Worm (Caenorhabditis elegans): ENCODE results near the gene ida-1.
A peak's percentile ranks its signal among the peaks of the same experiment; 100 is the strongest.

The ida-1 gene

ce11 chrIII:5706077-5706627 lies 49.2 kb upstream of the ida-1 start, which contains the start of gene rpl-23 (continued):
- peak; percentile 74 for TF ChIP-seq irx-1 (tag; optimal IDR thresholded peaks at IDR 0.05)

- no peak for TF ChIP-seq hpl-2 (GFP tag; optimal IDR thresholded peaks at IDR 0.05)
- TF ChIP-seq grh-1 (GFP tag; IDR thresholded peaks at IDR 0.05), result no peak
- TF ChIP-seq nhr-77 (tag; optimal IDR thresholded peaks at IDR 0.05), result no peak
- no peak for TF ChIP-seq C04F5.9 (tag; optimal IDR thresholded peaks at IDR 0.05)
- TF ChIP-seq irx-1 (tag; optimal IDR thresholded peaks at IDR 0.05), result no peak
- TF ChIP-seq blmp-1 (tag; optimal IDR thresholded peaks at IDR 0.05), result no peak
- peak; percentile 99 for TF ChIP-seq alr-1 (tag; optimal IDR thresholded peaks at IDR 0.05; ENCODE audit: borderline replicate concordance)
Observed at ce11 chrIII:5707546-5707945, 47.8 kb upstream of the ida-1 start.

- TF ChIP-seq Y116A8C.19 (tag; optimal IDR thresholded peaks at IDR 0.05; ENCODE audit: borderline replicate concordance) (no peak), dpl-1 (GFP tag; optimal IDR thresholded peaks at IDR 0.05) (no peak), tbx-2 (tag; optimal IDR thresholded peaks at IDR 0.05) (no peak), nhr-71 (tag; optimal IDR thresholded peaks at IDR 0.05) (peak; percentile 25), dsc-1 (tag; optimal IDR thresholded peaks at IDR 0.05) (peak; percentile 37), sptf-1 (tag; optimal IDR thresholded peaks at IDR 0.05) (no peak), isw-1 (GFP tag; IDR thresholded peaks at IDR 0.05) (no peak), zag-1 (tag; optimal IDR thresholded peaks at IDR 0.05) (no peak), ceh-90 (tag; optimal IDR thresholded peaks at IDR 0.05) (no peak), unc-30 (tag; optimal IDR thresholded peaks at IDR 0.05) (no peak), aly-2 (tag; optimal IDR thresholded peaks at IDR 0.05) (no peak), unc-86 (tag; optimal IDR thresholded peaks at IDR 0.05) (no peak), rnt-1 (tag; optimal IDR thresholded peaks at IDR 0.05) (peak; percentile 50), hlh-17 (GFP tag; optimal IDR thresholded peaks at IDR 0.05; ENCODE audit: borderline replicate concordance) (no peak), C34B4.2 (tag; optimal IDR thresholded peaks at IDR 0.05) (no peak), lsy-2 (tag; optimal IDR thresholded peaks at IDR 0.05) (peak in 1 of 2 experiments; percentile 19), lir-3 (tag; optimal IDR thresholded peaks at IDR 0.05; ENCODE audit: poor library complexity) (no peak), irx-1 (tag; optimal IDR thresholded peaks at IDR 0.05) (no peak), elt-2 (tag; optimal IDR thresholded peaks at IDR 0.05) (no peak), efl-3 (GFP tag; optimal IDR thresholded peaks at IDR 0.05) (no peak), nhr-237 (tag; optimal IDR thresholded peaks at IDR 0.05) (no peak), snpc-4 (tag; optimal IDR thresholded peaks at IDR 0.05) (no peak), unc-130 (tag; optimal IDR thresholded peaks at IDR 0.05) (no peak), snu-23 (GFP tag; optimal IDR thresholded peaks at IDR 0.05) (no peak), unc-62 (GFP tag; optimal IDR thresholded peaks at IDR 0.05) (no peak), nhr-47 (tag; optimal IDR thresholded peaks at IDR 0.05) (no peak), elt-3 (tag; optimal IDR thresholded peaks at IDR 0.05) (no peak), nhr-20 (tag; optimal IDR thresholded peaks at IDR 0.05) (no peak), lin-14 (GFP tag; optimal IDR thresholded peaks at IDR 0.05) (peak; percentile 55), nhr-90 (tag; optimal IDR thresholded peaks at IDR 0.05; ENCODE audit: poor library complexity) (no peak), mef-2 (tag; optimal IDR thresholded peaks at IDR 0.05) (no peak)
Observed at ce11 chrIII:5708024-5708423, 47.3 kb upstream of the ida-1 start.

ce11 chrIII:5709224-5709623 lies 46.1 kb upstream of the ida-1 start, which contains the start of gene hpo-28:
Gene hpo-28 (minus strand): TSS chrIII:5709324.
- no peak for TF ChIP-seq dpl-1 (GFP tag; optimal IDR thresholded peaks at IDR 0.05)
- TF ChIP-seq lin-35 (GFP tag; optimal IDR thresholded peaks at IDR 0.05), result no peak
- no peak for TF ChIP-seq nhr-19 (GFP tag; conservative IDR thresholded peaks at IDR 0.05)
- no peak for TF ChIP-seq efl-1 (optimal IDR thresholded peaks at IDR 0.05)
- TF ChIP-seq efl-1 (GFP tag; optimal IDR thresholded peaks at IDR 0.05 in 1 of 2), result peak in 1 of 2 experiments; percentile 27
- no peak for TF ChIP-seq xbp-1 (tag; optimal IDR thresholded peaks at IDR 0.05)
- peak; percentile 13 for TF ChIP-seq rnt-1 (tag; optimal IDR thresholded peaks at IDR 0.05)

Measured in whole organism, L1 larva.